Worm (Caenorhabditis elegans): ENCODE measurements around the gene nlp-7.

nlp-7 gene

ce11 chrX:8592881-8593280 is at the start of gene nlp-7:
nlp-7 (plus strand) TSS chrX:8593181.
- TF ChIP-seq aly-2 (tag; optimal IDR thresholded peaks at IDR 0.05), result no peak
- TF ChIP-seq sdz-12 (GFP tag; optimal IDR thresholded peaks at IDR 0.05), result no peak
- TF ChIP-seq ZK337.2 (GFP tag; IDR thresholded peaks at IDR 0.05), result no peak
- TF ChIP-seq mxl-2 (GFP tag; conservative IDR thresholded peaks at IDR 0.05), result no peak
- no peak for TF ChIP-seq cey-2 (tag; optimal IDR thresholded peaks at IDR 0.05; ENCODE audit: borderline replicate concordance, insufficient read depth)
- TF ChIP-seq set-16 (GFP tag; IDR thresholded peaks at IDR 0.05), result no peak
- TF ChIP-seq attf-4 (tag; optimal IDR thresholded peaks at IDR 0.05), result no peak
- no peak for TF ChIP-seq zip-11 (GFP tag; IDR thresholded peaks at IDR 0.05)
- no peak for TF ChIP-seq nhr-102 (tag; optimal IDR thresholded peaks at IDR 0.05)
- no peak for TF ChIP-seq nhr-237 (tag; optimal IDR thresholded peaks at IDR 0.05)
- no peak for TF ChIP-seq nhr-48 (tag; optimal IDR thresholded peaks at IDR 0.05)

DNA sequence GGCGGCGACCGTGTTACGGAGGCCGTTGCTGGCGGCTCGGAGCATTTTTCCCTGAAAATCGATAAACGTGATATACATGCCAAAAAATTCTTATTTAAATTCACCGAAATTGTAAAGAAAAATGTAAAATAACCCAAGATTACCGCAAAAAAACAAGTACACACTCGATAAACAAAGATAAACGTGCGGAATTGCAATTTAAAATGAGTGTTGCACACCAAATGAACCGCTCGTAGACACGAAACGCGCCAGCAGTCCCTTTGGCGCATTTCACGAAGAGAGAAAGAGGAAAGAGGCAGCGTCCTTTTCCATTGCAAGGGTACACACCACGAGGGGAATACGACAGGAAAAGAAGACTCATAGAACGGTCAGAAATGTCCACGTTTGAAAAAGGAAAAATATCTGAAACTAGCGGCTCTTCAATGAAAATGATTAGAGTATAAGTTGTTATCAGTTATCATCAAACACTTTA is 47.0 kb upstream of the nlp-7 start, which contains the start of gene sdha-1:
Gene sdha-1 (minus strand): TSS at position 51 of the 472 bp plus-strand sequence.
- TF ChIP-seq ceh-20 (GFP tag; IDR thresholded peaks at IDR 0.05) (peak; percentile 64; the same call in 1 of the 2 replicates), Y48G9A.11 (GFP tag; IDR thresholded peaks at IDR 0.05) (no peak), T20F7.1 (GFP tag; optimal IDR thresholded peaks at IDR 0.05) (peak; percentile 69), pha-4 (GFP tag; IDR thresholded peaks at IDR 0.05) (peak; percentile 50; the same call in 1 of the 2 replicates), pha-4 (tag; optimal IDR thresholded peaks at IDR 0.05) (peak; percentile 44), nhr-42 (GFP tag; IDR thresholded peaks at IDR 0.05) (peak; percentile 43; the same call in 1 of the 2 replicates), dmd-6 (GFP tag; IDR thresholded peaks at IDR 0.05) (peak; percentile 88), dpl-1 (GFP tag; optimal IDR thresholded peaks at IDR 0.05) (peak; percentile 80), lsy-2 (tag; optimal IDR thresholded peaks at IDR 0.05) (peak; percentile 62 to 91), duxl-1 (tag; optimal IDR thresholded peaks at IDR 0.05; ENCODE audit: poor library complexity) (peak; percentile 66), ama-1 (optimal IDR thresholded peaks at IDR 0.05) (peak; percentile 66), hif-1 (tag; optimal IDR thresholded peaks at IDR 0.05) (peak; percentile 93 to 100), zip-11 (GFP tag; IDR thresholded peaks at IDR 0.05) (no peak), nhr-102 (tag; optimal IDR thresholded peaks at IDR 0.05) (peak; percentile 72), nhr-48 (tag; optimal IDR thresholded peaks at IDR 0.05) (peak; percentile 59), nhr-41 (GFP tag; IDR thresholded peaks at IDR 0.05) (peak; percentile 32; the same call in 1 of the 2 replicates), hlh-30 (tag; optimal IDR thresholded peaks at IDR 0.05; ENCODE audit: insufficient read depth) (peak; percentile 94), set-16 (GFP tag; IDR thresholded peaks at IDR 0.05) (no peak), vab-7 (GFP tag; IDR thresholded peaks at IDR 0.05) (no peak), D1046.2 (GFP tag; IDR thresholded peaks at IDR 0.05) (no peak), hmg-1.1 (GFP tag; IDR thresholded peaks at IDR 0.05) (peak; percentile 82), T26A8.4 (GFP tag; IDR thresholded peaks at IDR 0.05) (peak; percentile 71), arid-1 (GFP tag; conservative IDR thresholded peaks at IDR 0.05) (0 out of 2 replicates have a peak, but pooled peaks have one; percentile 55), ctbp-1 (GFP tag; IDR thresholded peaks at IDR 0.05) (peak; percentile 79), lir-3 (tag; optimal IDR thresholded peaks at IDR 0.05) (no peak), ztf-7 (tag; optimal IDR thresholded peaks at IDR 0.05) (peak; percentile 70), F37D6.2 (tag; optimal IDR thresholded peaks at IDR 0.05) (peak; percentile 55), lin-38 (GFP tag; IDR thresholded peaks at IDR 0.05) (peak; percentile 75), nhr-237 (tag; optimal IDR thresholded peaks at IDR 0.05) (no peak), mes-2 (tag; optimal IDR thresholded peaks at IDR 0.05; ENCODE audit: poor library complexity, severe bottlenecking) (peak; percentile 86), skn-1 (tag; optimal IDR thresholded peaks at IDR 0.05) (peak; percentile 36), aha-1 (tag) (peak; percentile 100), rbr-2 (tag; optimal IDR thresholded peaks at IDR 0.05) (peak; percentile 80), unc-62 (GFP tag; optimal IDR thresholded peaks at IDR 0.05 in 1 of 2) (peak in 1 of 2 experiments; percentile 75), unc-62 (tag; optimal IDR thresholded peaks at IDR 0.05) (no peak), lin-29 (GFP tag; IDR thresholded peaks at IDR 0.05) (0 out of 2 replicates have a peak, but pooled peaks have one; percentile 13), Y75B8A.6 (GFP tag; IDR thresholded peaks at IDR 0.05) (no peak), dve-1 (tag; optimal IDR thresholded peaks at IDR 0.05; ENCODE audit: insufficient read depth) (peak; percentile 98), nhr-11 (tag; optimal IDR thresholded peaks at IDR 0.05) (peak; percentile 90), nhr-25 (tag; optimal IDR thresholded peaks at IDR 0.05; ENCODE audit: borderline replicate concordance, insufficient read depth) (peak; percentile 3), daf-16 (GFP tag; optimal IDR thresholded peaks at IDR 0.05) (peak in 1 of 2 experiments; percentile 56), daf-16 (tag; optimal IDR thresholded peaks at IDR 0.05) (peak; percentile 93)
